Fruit fly (Drosophila melanogaster) whole organism, embryonic: Measurements from ENCODE around the gene trbl.

Source experiments
- Aef1 ChIP-seq: fragments of 200-800 bp; sonication (Bioruptor generic); IDR thresholded peaks from 3 replicates; pipeline ENCODE4 v1.3.6; 2022; ENCODE audit warnings: missing biosample characterization, missing genetic modification characterization
- Bgb ChIP-seq: fragments of 200-800 bp; sonication (Bioruptor generic); IDR thresholded peaks from 2 replicates; pipeline ENCODE4 v1.3.6; 2022; ENCODE audit warnings: missing biosample characterization, missing genetic modification characterization; ENCODE audit not compliant: partially characterized antibody
- CG10267 ChIP-seq: fragments of 200-800 bp; sonication (Bioruptor generic); optimal IDR thresholded peaks from 2 replicates; lab custom pipeline; 2018; ENCODE audit warnings: missing biosample characterization, mild to moderate bottlenecking, missing genetic modification characterization, moderate library complexity
- CG10274 ChIP-seq: fragments of 200-800 bp; sonication (Bioruptor generic); optimal IDR thresholded peaks from 3 replicates; lab custom pipeline; 2017; ENCODE audit warnings: missing biosample characterization, mild to moderate bottlenecking, missing genetic modification characterization
- CG10462 ChIP-seq: fragments of 200-800 bp; sonication (Bioruptor generic); optimal IDR thresholded peaks from 2 replicates; lab custom pipeline; 2016; ENCODE audit warnings: missing biosample characterization, missing genetic modification characterization
- CG12659 ChIP-seq: fragments of 200-800 bp; sonication (Bioruptor generic); optimal IDR thresholded peaks from 3 replicates; lab custom pipeline; 2017; ENCODE audit warnings: mild to moderate bottlenecking, missing biosample characterization, missing genetic modification reagents, missing genetic modification characterization
- CG13287 ChIP-seq: fragments of 200-800 bp; sonication (Bioruptor generic); IDR thresholded peaks from 2 replicates; pipeline ENCODE4 v1.3.6; 2022; ENCODE audit warnings: missing biosample characterization, missing genetic modification characterization; ENCODE audit not compliant: partially characterized antibody
- CG1529 ChIP-seq: fragments of 200-800 bp; sonication (Bioruptor generic); optimal IDR thresholded peaks from 3 replicates; lab custom pipeline; 2018; ENCODE audit warnings: missing biosample characterization, missing genetic modification characterization
- CG17829 ChIP-seq: fragments of 200-800 bp; optimal IDR thresholded peaks from 2 replicates; lab custom pipeline; 2019; ENCODE audit warnings: missing biosample characterization, mild to moderate bottlenecking, missing genetic modification characterization, moderate library complexity
- CG2129 ChIP-seq: fragments of 200-800 bp; sonication (Bioruptor generic); IDR thresholded peaks from 2 replicates; pipeline ENCODE4 v1.3.6; 2022; ENCODE audit warnings: missing biosample characterization, missing genetic modification characterization; ENCODE audit not compliant: partially characterized antibody
- CG3847 ChIP-seq: fragments of 200-800 bp; sonication (Bioruptor generic); IDR thresholded peaks from 2 replicates; pipeline ENCODE4 v1.3.6; 2022; ENCODE audit warnings: missing biosample characterization, missing genetic modification characterization
- CG4617 ChIP-seq: fragments of 200-800 bp; sonication (Bioruptor generic); optimal IDR thresholded peaks from 3 replicates; lab custom pipeline; 2016; ENCODE audit warnings: missing biosample characterization, missing genetic modification characterization, borderline replicate concordance
- CG7357 ChIP-seq: fragments of 200-800 bp; sonication (Bioruptor generic); IDR thresholded peaks from 3 replicates; pipeline ENCODE4 v1.3.6; 2022; ENCODE audit warnings: missing biosample characterization, missing genetic modification characterization
- CG9797 ChIP-seq: fragments of 200-800 bp; sonication (Bioruptor generic); optimal IDR thresholded peaks from 3 replicates; lab custom pipeline; 2018; ENCODE audit warnings: missing biosample characterization, mild to moderate bottlenecking, missing genetic modification characterization
- Dll ChIP-seq: fragments of 200-800 bp; sonication (Bioruptor generic); IDR thresholded peaks from 4 replicates; pipeline ENCODE4 v1.3.6; 2022; ENCODE audit warnings: missing biosample characterization, missing genetic modification characterization; ENCODE audit not compliant: partially characterized antibody
- Dp ChIP-seq: fragments of 200-800 bp; sonication (Bioruptor generic); optimal IDR thresholded peaks from 2 replicates; lab custom pipeline; 2018; ENCODE audit warnings: missing biosample characterization, mild to moderate bottlenecking, missing genetic modification characterization, moderate library complexity
- Dref ChIP-seq: fragments of 200-800 bp; sonication (Bioruptor generic); IDR thresholded peaks from 2 replicates; pipeline ENCODE4 v1.3.6; 2022; ENCODE audit warnings: missing biosample characterization, missing genetic modification characterization
- E2f2 ChIP-seq: fragments of 200-800 bp; sonication (Bioruptor generic); IDR thresholded peaks from 2 replicates; pipeline ENCODE4 v1.3.6; 2022; ENCODE audit warnings: missing biosample characterization, missing genetic modification characterization
- HLH4C ChIP-seq: fragments of 200-800 bp; sonication (Bioruptor generic); IDR thresholded peaks from 3 replicates; pipeline ENCODE4 v1.3.6; 2022; ENCODE audit warnings: missing biosample characterization, missing genetic modification characterization; ENCODE audit not compliant: partially characterized antibody
- Kr ChIP-seq: fragments of 200-800 bp; sonication (Bioruptor generic); optimal IDR thresholded peaks from 2 replicates; lab custom pipeline; 2017; ENCODE audit warnings: missing biosample characterization, mild to moderate bottlenecking, missing genetic modification characterization
- MBD-R2 ChIP-seq: fragments of 200-800 bp; sonication (Bioruptor generic); IDR thresholded peaks from 2 replicates; pipeline ENCODE4 v1.3.6; 2022; ENCODE audit warnings: missing biosample characterization, missing genetic modification characterization
- MESR4 ChIP-seq: fragments of 200-800 bp; sonication (Bioruptor generic); optimal IDR thresholded peaks from 2 replicates; lab custom pipeline; 2018; ENCODE audit warnings: missing biosample characterization, mild to moderate bottlenecking, missing genetic modification characterization, moderate library complexity
- Med ChIP-seq: fragments of 200-800 bp; sonication (Bioruptor generic); peaks from one replicate; lab custom pipeline; 2016; ENCODE audit warnings: missing biosample characterization, missing genetic modification characterization, mild to moderate bottlenecking, inconsistent platforms, moderate library complexity
- Myb ChIP-seq: fragments of 200-800 bp; sonication (Bioruptor generic); optimal IDR thresholded peaks from 2 replicates; lab custom pipeline; 2016; ENCODE audit warnings: missing biosample characterization, missing genetic modification characterization
- NC2β ChIP-seq: fragments of 200-800 bp; sonication (Bioruptor generic); optimal IDR thresholded peaks from 2 replicates; lab custom pipeline; 2016; ENCODE audit warnings: missing biosample characterization, missing genetic modification characterization
- Oaz ChIP-seq: fragments of 200-800 bp; sonication (Bioruptor generic); IDR thresholded peaks from 2 replicates; pipeline ENCODE4 v1.3.6; 2022; ENCODE audit warnings: missing biosample characterization, missing genetic modification characterization
- Opbp ChIP-seq: fragments of 200-800 bp; sonication (Bioruptor generic); IDR thresholded peaks from 3 replicates; pipeline ENCODE4 v1.3.6; 2022; ENCODE audit warnings: missing biosample characterization, missing genetic modification characterization; ENCODE audit not compliant: partially characterized antibody
- Rx ChIP-seq: fragments of 200-800 bp; sonication (Bioruptor generic); IDR thresholded peaks from 2 replicates; pipeline ENCODE4 v1.3.6; 2022; ENCODE audit warnings: missing biosample characterization, missing genetic modification characterization
- Scr ChIP-seq: fragments of 200-800 bp; sonication (Bioruptor generic); IDR thresholded peaks from 2 replicates; pipeline ENCODE4 v1.3.6; 2022; ENCODE audit warnings: missing biosample characterization, missing genetic modification characterization; ENCODE audit not compliant: partially characterized antibody
- Sry-δ ChIP-seq: fragments of 200-800 bp; sonication (Bioruptor generic); optimal IDR thresholded peaks from 2 replicates; lab custom pipeline; 2016; ENCODE audit warnings: missing biosample characterization, missing genetic modification characterization
- Stat92E ChIP-seq, 3 experiments: fragments of >200 bp in 2 of 3; fragments of 200-800 bp in 1 of 3; sonication (Bioruptor generic) in 1 of 3; optimal IDR thresholded peaks; 2 replicates each; lab custom pipeline; 2017 to 2019; ENCODE audit warnings: missing biosample characterization in 3 of 3, missing genetic modification characterization in 3 of 3, mild to moderate bottlenecking in 1 of 3, moderate library complexity in 1 of 3
- YL-1 ChIP-seq: fragments of 200-800 bp; sonication (Bioruptor generic); optimal IDR thresholded peaks from 3 replicates; lab custom pipeline; 2017; ENCODE audit warnings: missing biosample characterization, mild to moderate bottlenecking, missing genetic modification characterization
- bbx ChIP-seq: fragments of 200-800 bp; sonication (Bioruptor generic); IDR thresholded peaks from 2 replicates; pipeline ENCODE4 v1.3.6; 2022; ENCODE audit warnings: missing biosample characterization, missing genetic modification characterization; ENCODE audit not compliant: partially characterized antibody
- bcd ChIP-seq: fragments of 200-800 bp; sonication (Bioruptor generic); optimal IDR thresholded peaks from 2 replicates; lab custom pipeline; 2017; ENCODE audit warnings: missing biosample characterization, mild to moderate bottlenecking, missing genetic modification characterization
- bigmax ChIP-seq: fragments of 200-800 bp; sonication (Bioruptor generic); optimal IDR thresholded peaks from 2 replicates; lab custom pipeline; 2018; ENCODE audit warnings: missing biosample characterization, mild to moderate bottlenecking, missing genetic modification characterization
- fu2 ChIP-seq: fragments of 200-800 bp; sonication (Bioruptor generic); optimal IDR thresholded peaks from 2 replicates; lab custom pipeline; 2016; ENCODE audit warnings: missing biosample characterization, missing genetic modification characterization
- gfzf ChIP-seq: fragments of 200-800 bp; sonication (Bioruptor generic); optimal IDR thresholded peaks from 2 replicates; lab custom pipeline; 2016; ENCODE audit warnings: missing biosample characterization, mild to moderate bottlenecking, missing genetic modification characterization, moderate library complexity
- inv ChIP-seq: fragments of 200-800 bp; sonication (Bioruptor generic); IDR thresholded peaks from 2 replicates; pipeline ENCODE4 v1.3.6; 2022; ENCODE audit warnings: missing biosample characterization, missing genetic modification characterization; ENCODE audit not compliant: partially characterized antibody
- nmo ChIP-seq: fragments of 200-800 bp; sonication (Bioruptor generic); optimal IDR thresholded peaks from 2 replicates; lab custom pipeline; 2018; ENCODE audit warnings: missing biosample characterization, mild to moderate bottlenecking, missing genetic modification characterization, moderate library complexity
- row ChIP-seq: fragments of 200-800 bp; sonication (Bioruptor generic); IDR thresholded peaks from 3 replicates; pipeline ENCODE4 v1.3.6; 2022; ENCODE audit warnings: missing biosample characterization, missing genetic modification characterization
- sc ChIP-seq, 3 experiments: fragments of >200 bp in 2 of 3; fragments of 200-800 bp in 1 of 3; sonication (Bioruptor generic) in 1 of 3; optimal IDR thresholded peaks; 2 replicates in 2 of 3; 3 replicates in 1 of 3; lab custom pipeline; 2017; ENCODE audit warnings: mild to moderate bottlenecking in 1 of 3, missing biosample characterization in 1 of 3, missing genetic modification characterization in 1 of 3, missing genetic modification reagents in 1 of 3
- so ChIP-seq: fragments of 200-800 bp; sonication (Bioruptor generic); IDR thresholded peaks from 3 replicates; pipeline ENCODE4 v1.3.6; 2022; ENCODE audit warnings: missing biosample characterization, missing genetic modification characterization
- sr ChIP-seq: fragments of 200-800 bp; sonication (Bioruptor generic); IDR thresholded peaks from 3 replicates; pipeline ENCODE4 v1.3.6; 2022; ENCODE audit warnings: missing biosample characterization, missing genetic modification characterization
- stwl ChIP-seq: fragments of 200-800 bp; sonication (Bioruptor generic); optimal IDR thresholded peaks from 3 replicates; lab custom pipeline; 2018; ENCODE audit warnings: missing biosample characterization, mild to moderate bottlenecking, missing genetic modification characterization, moderate library complexity
- zen2 ChIP-seq: fragments of 200-800 bp; sonication (Bioruptor generic); IDR thresholded peaks from 3 replicates; pipeline ENCODE4 v1.3.6; 2022; ENCODE audit warnings: missing biosample characterization, missing genetic modification characterization; ENCODE audit not compliant: partially characterized antibody

Gene trbl

DNA sequence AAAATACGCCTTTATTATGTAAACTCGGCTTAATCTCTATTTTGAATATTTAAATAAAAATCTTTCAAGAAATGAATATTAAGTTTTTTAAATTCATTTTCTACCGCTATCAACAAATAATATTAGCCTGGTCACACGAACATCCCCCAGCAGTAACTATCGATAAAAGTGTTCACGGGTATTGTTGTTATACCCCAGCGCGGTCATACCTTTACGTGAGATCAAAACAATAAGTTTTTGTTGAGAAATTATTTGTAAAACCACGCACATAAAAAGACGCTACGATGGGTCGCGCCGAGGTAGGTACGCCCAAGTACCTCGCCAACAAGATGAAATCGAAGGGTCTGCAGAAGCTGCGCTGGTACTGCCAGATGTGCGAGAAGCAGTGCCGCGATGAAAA lies 44.8 kb downstream of the trbl start, which contains the start of gene kin17 (continued):
- no peak for TF ChIP-seq CG1529 (GFP tag; lab: Kevin White, UChicago)
- peak; percentile 72 for TF ChIP-seq Opbp (GFP tag; lab: Robert Waterston, UW)
- 0 out of 3 replicates have a peak, but pooled peaks have one; percentile 13 for TF ChIP-seq so (GFP tag; lab: Robert Waterston, UW)
- TF ChIP-seq CG4617 (GFP tag; lab: Kevin White, UChicago) = peak; percentile 68
- peak; percentile 14; the same call in 1 of the 3 replicates for TF ChIP-seq row
- TF ChIP-seq Dll (GFP tag; lab: Robert Waterston, UW) = peak; percentile 76; the same call in 3 of the 4 replicates
- TF ChIP-seq CG13287 (GFP tag; lab: Robert Waterston, UW) = peak; percentile 87
- TF ChIP-seq Aef1 = no peak
- no peak for TF ChIP-seq bigmax (GFP tag; lab: Kevin White, UChicago)
- TF ChIP-seq CG2129 (GFP tag; lab: Robert Waterston, UW) = 0 out of 2 replicates have a peak, but pooled peaks have one; percentile 17
- TF ChIP-seq CG12659 = peak; percentile 8
- TF ChIP-seq stwl (tag; lab: Kevin White, UChicago) = peak; percentile 91
- TF ChIP-seq NC2β (GFP tag; lab: Kevin White, UChicago) = no peak
- TF ChIP-seq Stat92E (GFP tag; optimal IDR thresholded peaks at IDR 0.05; lab: Kevin White, UChicago) = peak in 1 of 3 experiments; percentile 20
- TF ChIP-seq sc (optimal IDR thresholded peaks at IDR 0.05; lab: Kevin White, UChicago) = no peak
- no peak for TF ChIP-seq sc (GFP tag; optimal IDR thresholded peaks at IDR 0.05; lab: Kevin White, UChicago)
- peak; percentile 84 for TF ChIP-seq Dp (GFP tag; lab: Kevin White, UChicago)
- TF ChIP-seq Med (GFP tag; lab: Kevin White, UChicago) = peak; percentile 56
- peak; percentile 85 for TF ChIP-seq gfzf
- peak; percentile 69 for TF ChIP-seq MBD-R2 (GFP tag; lab: Robert Waterston, UW)
- peak; percentile 8 for TF ChIP-seq CG10462
- TF ChIP-seq Sry-δ (GFP tag; lab: Kevin White, UChicago) = peak; percentile 66
- TF ChIP-seq CG17829 (tag; lab: Kevin White, UChicago) = peak; percentile 3
- no peak for TF ChIP-seq Oaz (GFP tag; lab: Robert Waterston, UW)
- no peak for TF ChIP-seq Kr (GFP tag; lab: Kevin White, UChicago)
- TF ChIP-seq Dref (GFP tag; lab: Robert Waterston, UW) = peak; percentile 70
- TF ChIP-seq Bgb (GFP tag; lab: Robert Waterston, UW) = peak; percentile 74
- TF ChIP-seq nmo (GFP tag; lab: Kevin White, UChicago) = peak; percentile 6
- TF ChIP-seq CG7357 = no peak
- peak; percentile 35 for TF ChIP-seq CG10267 (tag; lab: Kevin White, UChicago)
- peak; percentile 39; the same call in 1 of the 2 replicates for TF ChIP-seq inv (GFP tag; lab: Robert Waterston, UW)
- no peak for TF ChIP-seq sr (GFP tag; lab: Robert Waterston, UW)
- TF ChIP-seq zen2 = peak; percentile 54; the same call in 2 of the 3 replicates
- TF ChIP-seq bcd (GFP tag; lab: Kevin White, UChicago) = no peak
- peak; percentile 52 for TF ChIP-seq Myb (GFP tag; lab: Kevin White, UChicago)
- peak; percentile 84 for TF ChIP-seq CG9797
- TF ChIP-seq CG3847 (GFP tag; lab: Robert Waterston, UW) = peak; percentile 26; the same call in 1 of the 2 replicates
- TF ChIP-seq YL-1 (GFP tag; lab: Kevin White, UChicago) = peak; percentile 58
- no peak for TF ChIP-seq CG10274
- TF ChIP-seq E2f2 = peak; percentile 90
- no peak for TF ChIP-seq fu2
- TF ChIP-seq bbx (GFP tag; lab: Robert Waterston, UW) = peak; percentile 75
- TF ChIP-seq MESR4 (GFP tag; lab: Kevin White, UChicago) = peak; percentile 69
- TF ChIP-seq Scr (GFP tag; lab: Robert Waterston, UW) = peak; percentile 75
- TF ChIP-seq Rx (GFP tag; lab: Robert Waterston, UW) = no peak
- 0 out of 3 replicates have a peak, but pooled peaks have one; percentile 36 for TF ChIP-seq HLH4C (GFP tag; lab: Robert Waterston, UW)
